Worm (Caenorhabditis elegans) whole organism, L3 larva: ENCODE results near the gene egl-20.
"Not testable (repeated sequence)": the region's sequence is repeated elsewhere in the genome, so short reads cannot be mapped to it uniquely, and the experiment has no call there.

ENCODE experiments used
- ama-1 ChIP-seq: fragments of 150-350 bp; optimal IDR thresholded peaks from 2 replicates; lab custom pipeline; 2018
- ceh-16 ChIP-seq: sonication (generic microtip); optimal IDR thresholded peaks from 2 replicates; lab custom pipeline; 2017; ENCODE audit warnings: missing biosample characterization, missing genetic modification characterization
- ceh-9 ChIP-seq: sonication (generic microtip); optimal IDR thresholded peaks from 2 replicates; lab custom pipeline; 2018; ENCODE audit warnings: missing biosample characterization, missing genetic modification characterization
- egl-27 ChIP-seq: sonication (generic microtip); optimal IDR thresholded peaks from 4 replicates; lab custom pipeline; 2017; ENCODE audit warnings: missing biosample characterization, missing genetic modification reagents, missing genetic modification characterization
- fkh-10 ChIP-seq: sonication (generic microtip); optimal IDR thresholded peaks from 2 replicates; lab custom pipeline; 2017; ENCODE audit warnings: missing biosample characterization, missing genetic modification reagents, missing genetic modification characterization
- nhr-11 ChIP-seq: fragments of 150-350 bp; optimal IDR thresholded peaks from 2 replicates; lab custom pipeline; 2014; ENCODE audit warnings: missing biosample characterization, missing genetic modification characterization
- nhr-237 ChIP-seq: fragments of 150-350 bp; optimal IDR thresholded peaks from 2 replicates; lab custom pipeline; 2014; ENCODE audit warnings: missing biosample characterization, missing genetic modification characterization
- nhr-76 ChIP-seq: fragments of 150-350 bp; sonication (generic microtip); optimal IDR thresholded peaks from 5 replicates; lab custom pipeline; 2014; ENCODE audit warnings: missing biosample characterization, missing genetic modification characterization
- pha-4 ChIP-seq: fragments of 150-350 bp; optimal IDR thresholded peaks from 2 replicates; lab custom pipeline; 2014; ENCODE audit warnings: missing biosample characterization, missing genetic modification reagents, missing genetic modification characterization
- snpc-4 ChIP-seq: fragments of 150-350 bp; optimal IDR thresholded peaks from 2 replicates; lab custom pipeline; 2014; ENCODE audit warnings: missing biosample characterization, missing genetic modification characterization
- unc-62 ChIP-seq: fragments of 150-350 bp; sonication (generic microtip); optimal IDR thresholded peaks from 4 replicates; lab custom pipeline; 2014; ENCODE audit warnings: missing biosample characterization, missing genetic modification reagents, missing genetic modification characterization
- zag-1 ChIP-seq: fragments of 150-350 bp; optimal IDR thresholded peaks from 2 replicates; lab custom pipeline; 2014; ENCODE audit warnings: missing biosample characterization, missing genetic modification characterization
- ztf-11 ChIP-seq: fragments of 150-350 bp; optimal IDR thresholded peaks from 2 replicates; lab custom pipeline; 2014; ENCODE audit warnings: missing biosample characterization, missing genetic modification characterization
- ztf-4 ChIP-seq: fragments of 150-350 bp; optimal IDR thresholded peaks from 2 replicates; lab custom pipeline; 2014; ENCODE audit warnings: missing biosample characterization, missing genetic modification characterization

- not testable (repeated sequence) for TF ChIP-seq nhr-76; ceh-9 (tag; lab: Kevin White, UChicago); fkh-10; unc-62 (GFP tag; lab: Kevin White, UChicago); ztf-11; snpc-4; pha-4 (tag; lab: Kevin White, UChicago); ama-1 (lab: Kevin White, UChicago); ztf-4 (tag; lab: Kevin White, UChicago); egl-27; zag-1 (tag; lab: Kevin White, UChicago); nhr-237 (tag; lab: Kevin White, UChicago); nhr-11 (tag; lab: Kevin White, UChicago); ceh-16 (tag; lab: Kevin White, UChicago)
These were observed 22.0 kb upstream of the egl-20 start, which contains the start of gene msp-10 for ce11 chrIV:9837349-9837748.
